Fruit fly (Drosophila melanogaster) whole organism, embryonic: ENCODE results near the gene CG14273.

Experiments used
- B-H1 ChIP-seq: fragments of 200-800 bp; sonication (Bioruptor generic); IDR thresholded peaks from 3 replicates; pipeline ENCODE4 v1.3.6; 2022; ENCODE audit warnings: missing biosample characterization, missing genetic modification characterization
- CG10543 ChIP-seq: fragments of 200-800 bp; sonication (Bioruptor generic); optimal IDR thresholded peaks from 3 replicates; lab custom pipeline; 2017; ENCODE audit warnings: missing biosample characterization, mild to moderate bottlenecking, missing genetic modification characterization, moderate library complexity
- CG11085 ChIP-seq: fragments of 200-800 bp; sonication (Bioruptor generic); IDR thresholded peaks from 2 replicates; pipeline ENCODE4 v1.3.6; 2022; ENCODE audit warnings: missing biosample characterization, missing genetic modification characterization
- CG11723 ChIP-seq: fragments of 200-800 bp; sonication (Bioruptor generic); optimal IDR thresholded peaks from 2 replicates; lab custom pipeline; 2017; ENCODE audit warnings: missing biosample characterization, mild to moderate bottlenecking, missing genetic modification characterization
- CG12236 ChIP-seq: fragments of 200-800 bp; sonication (Bioruptor generic); optimal IDR thresholded peaks from 2 replicates; lab custom pipeline; 2016; ENCODE audit warnings: missing biosample characterization, missing genetic modification characterization
- CG14441 ChIP-seq: fragments of 200-800 bp; sonication (Bioruptor generic); IDR thresholded peaks from 2 replicates; pipeline ENCODE4 v1.3.6; 2022; ENCODE audit warnings: missing biosample characterization, missing genetic modification characterization
- CG15073 ChIP-seq: fragments of 200-800 bp; sonication (Bioruptor generic); optimal IDR thresholded peaks from 2 replicates; lab custom pipeline; 2016; ENCODE audit warnings: missing biosample characterization, missing genetic modification characterization
- CG16815 ChIP-seq: fragments of 200-800 bp; sonication (Bioruptor generic); optimal IDR thresholded peaks from 3 replicates; lab custom pipeline; 2017; ENCODE audit warnings: missing biosample characterization, mild to moderate bottlenecking, missing genetic modification characterization
- CG17186 ChIP-seq: fragments of 200-800 bp; sonication (Bioruptor generic); optimal IDR thresholded peaks from 3 replicates; lab custom pipeline; 2017; ENCODE audit warnings: missing biosample characterization, missing genetic modification reagents, missing genetic modification characterization
- CG17359 ChIP-seq: fragments of 200-800 bp; sonication (Bioruptor generic); optimal IDR thresholded peaks from 3 replicates; lab custom pipeline; 2018; ENCODE audit warnings: missing biosample characterization, mild to moderate bottlenecking, missing genetic modification characterization, moderate library complexity
- CG2202 ChIP-seq: fragments of 200-800 bp; sonication (Bioruptor generic); optimal IDR thresholded peaks from 2 replicates; lab custom pipeline; 2018; ENCODE audit warnings: missing biosample characterization, mild to moderate bottlenecking, missing genetic modification characterization
- CG2875 ChIP-seq: fragments of 200-800 bp; sonication (Bioruptor generic); optimal IDR thresholded peaks from 2 replicates; lab custom pipeline; 2017; ENCODE audit warnings: missing biosample characterization, mild to moderate bottlenecking, missing genetic modification characterization, missing genetic modification reagents
- CG30020 ChIP-seq: fragments of 200-800 bp; optimal IDR thresholded peaks from 2 replicates; lab custom pipeline; 2019; ENCODE audit warnings: missing biosample characterization, mild to moderate bottlenecking, missing genetic modification characterization, moderate library complexity
- CG31388 ChIP-seq: fragments of 200-800 bp; sonication (Bioruptor generic); optimal IDR thresholded peaks from 2 replicates; lab custom pipeline; 2016; ENCODE audit warnings: missing biosample characterization, missing genetic modification characterization
- CG42726 ChIP-seq: fragments of 200-800 bp; sonication (Bioruptor generic); IDR thresholded peaks from 2 replicates; pipeline ENCODE4 v1.3.6; 2022; ENCODE audit warnings: missing biosample characterization, missing genetic modification characterization; ENCODE audit not compliant: partially characterized antibody
- CG4730 ChIP-seq: fragments of 200-800 bp; sonication (Bioruptor generic); IDR thresholded peaks from 2 replicates; pipeline ENCODE4 v1.3.6; 2022; ENCODE audit warnings: missing biosample characterization, missing genetic modification characterization
- CG6175 ChIP-seq: fragments of 200-800 bp; sonication (Bioruptor generic); IDR thresholded peaks from 3 replicates; pipeline ENCODE4 v1.3.6; 2022; ENCODE audit warnings: missing biosample characterization, missing genetic modification characterization
- CG6683 ChIP-seq: fragments of 200-800 bp; sonication (Bioruptor generic); optimal IDR thresholded peaks from 2 replicates; lab custom pipeline; 2017; ENCODE audit warnings: missing biosample characterization, mild to moderate bottlenecking, missing genetic modification characterization, missing genetic modification reagents
- CG6765 ChIP-seq: fragments of 200-800 bp; sonication (Bioruptor generic); optimal IDR thresholded peaks from 3 replicates; lab custom pipeline; 2017; ENCODE audit warnings: missing biosample characterization, mild to moderate bottlenecking, missing genetic modification characterization
- CG7357 ChIP-seq: fragments of 200-800 bp; sonication (Bioruptor generic); IDR thresholded peaks from 3 replicates; pipeline ENCODE4 v1.3.6; 2022; ENCODE audit warnings: missing biosample characterization, missing genetic modification characterization
- CG9609 ChIP-seq: fragments of 200-800 bp; sonication (Bioruptor generic); optimal IDR thresholded peaks from 3 replicates; lab custom pipeline; 2016; ENCODE audit warnings: missing biosample characterization, missing genetic modification characterization
- CG9932 ChIP-seq: fragments of 200-800 bp; sonication (Bioruptor generic); IDR thresholded peaks from 2 replicates; pipeline ENCODE4 v1.3.6; 2022; ENCODE audit warnings: missing biosample characterization, missing genetic modification characterization
- CTCF ChIP-seq: fragments of 200-800 bp; sonication (Bioruptor generic); optimal IDR thresholded peaks from 2 replicates; lab custom pipeline; 2017; ENCODE audit warnings: missing biosample characterization, mild to moderate bottlenecking, missing genetic modification characterization, moderate library complexity
- CkIIα-i1 ChIP-seq: fragments of 200-800 bp; sonication (Bioruptor generic); IDR thresholded peaks from 2 replicates; pipeline ENCODE4 v1.3.6; 2022; ENCODE audit warnings: missing biosample characterization, missing genetic modification characterization
- CrebB ChIP-seq: fragments of 200-800 bp; sonication (Bioruptor generic); optimal IDR thresholded peaks from 3 replicates; lab custom pipeline; 2018; ENCODE audit warnings: missing biosample characterization, mild to moderate bottlenecking, missing genetic modification characterization
- Fer2 ChIP-seq: fragments of 200-800 bp; sonication (Bioruptor generic); optimal IDR thresholded peaks from 2 replicates; lab custom pipeline; 2018; ENCODE audit warnings: missing biosample characterization, mild to moderate bottlenecking, missing genetic modification characterization, moderate library complexity
- GATAe ChIP-seq: fragments of 200-800 bp; sonication (Bioruptor generic); conservative IDR thresholded peaks from 2 replicates; pipeline ENCODE4 v1.3.6; 2022; ENCODE audit warnings: missing biosample characterization, missing genetic modification characterization
- Hmx ChIP-seq: fragments of 200-800 bp; sonication (Bioruptor generic); optimal IDR thresholded peaks from 2 replicates; lab custom pipeline; 2016; ENCODE audit warnings: missing biosample characterization, missing genetic modification characterization
- Hr39 ChIP-seq: fragments of >200 bp; optimal IDR thresholded peaks from 2 replicates; lab custom pipeline; 2017
- Jarid2 ChIP-seq: fragments of 200-800 bp; sonication (Bioruptor generic); optimal IDR thresholded peaks from 3 replicates; lab custom pipeline; 2017; ENCODE audit warnings: mild to moderate bottlenecking, missing biosample characterization, missing genetic modification reagents, missing genetic modification characterization
- Pdp1 ChIP-seq, 2 experiments: fragments of 200-800 bp; sonication (Bioruptor generic); optimal IDR thresholded peaks; 3 replicates each; lab custom pipeline; 2016; ENCODE audit warnings: missing biosample characterization in 2 of 2, missing genetic modification characterization in 2 of 2, mild to moderate bottlenecking in 1 of 2, moderate library complexity in 1 of 2
- Sin3A ChIP-seq: fragments of >200 bp; optimal IDR thresholded peaks from 2 replicates; lab custom pipeline; 2018
- Sox100B ChIP-seq: fragments of 200-800 bp; sonication (Bioruptor generic); optimal IDR thresholded peaks from 3 replicates; lab custom pipeline; 2018; ENCODE audit warnings: missing biosample characterization, mild to moderate bottlenecking, missing genetic modification characterization
- Xbp1 ChIP-seq: fragments of 200-800 bp; sonication (Bioruptor generic); optimal IDR thresholded peaks from 3 replicates; lab custom pipeline; 2016; ENCODE audit warnings: missing biosample characterization, mild to moderate bottlenecking, missing genetic modification characterization
- al ChIP-seq: fragments of 200-800 bp; sonication (Bioruptor generic); IDR thresholded peaks from 2 replicates; pipeline ENCODE4 v1.3.6; 2022; ENCODE audit warnings: missing biosample characterization, missing genetic modification characterization
- ara ChIP-seq: fragments of 200-800 bp; sonication (Bioruptor generic); IDR thresholded peaks from 2 replicates; pipeline ENCODE4 v1.3.6; 2022; ENCODE audit warnings: missing biosample characterization, missing genetic modification characterization
- bab2 ChIP-seq: fragments of 200-800 bp; sonication (Bioruptor generic); optimal IDR thresholded peaks from 2 replicates; lab custom pipeline; 2016; ENCODE audit warnings: missing biosample characterization, missing genetic modification characterization
- cas ChIP-seq: fragments of 200-800 bp; sonication (Bioruptor generic); IDR thresholded peaks from 2 replicates; pipeline ENCODE4 v1.3.6; 2022; ENCODE audit warnings: missing biosample characterization, missing genetic modification characterization
- da ChIP-seq: fragments of 200-800 bp; sonication (Bioruptor generic); optimal IDR thresholded peaks from 2 replicates; lab custom pipeline; 2016; ENCODE audit warnings: missing biosample characterization, missing genetic modification characterization
- disco-r ChIP-seq: fragments of 200-800 bp; sonication (Bioruptor generic); optimal IDR thresholded peaks from 2 replicates; lab custom pipeline; 2016; ENCODE audit warnings: missing biosample characterization, missing genetic modification characterization
- fu2 ChIP-seq: fragments of 200-800 bp; sonication (Bioruptor generic); optimal IDR thresholded peaks from 2 replicates; lab custom pipeline; 2016; ENCODE audit warnings: missing biosample characterization, missing genetic modification characterization
- inv ChIP-seq: fragments of 200-800 bp; sonication (Bioruptor generic); IDR thresholded peaks from 2 replicates; pipeline ENCODE4 v1.3.6; 2022; ENCODE audit warnings: missing biosample characterization, missing genetic modification characterization; ENCODE audit not compliant: partially characterized antibody
- jumu ChIP-seq: fragments of 200-800 bp; sonication (Bioruptor generic); optimal IDR thresholded peaks from 3 replicates; lab custom pipeline; 2016; ENCODE audit warnings: missing biosample characterization, missing genetic modification characterization
- knrl ChIP-seq: fragments of 200-800 bp; sonication (Bioruptor generic); IDR thresholded peaks from 3 replicates; pipeline ENCODE4 v1.3.6; 2022; ENCODE audit warnings: missing biosample characterization, missing genetic modification characterization; ENCODE audit not compliant: partially characterized antibody
- lbe ChIP-seq: fragments of 200-800 bp; sonication (Bioruptor generic); optimal IDR thresholded peaks from 2 replicates; lab custom pipeline; 2016; ENCODE audit warnings: missing biosample characterization, mild to moderate bottlenecking, missing genetic modification characterization
- nerfin-2 ChIP-seq: fragments of 200-800 bp; sonication (Bioruptor generic); IDR thresholded peaks from 2 replicates; pipeline ENCODE4 v1.3.6; 2022; ENCODE audit warnings: missing biosample characterization, missing genetic modification characterization; ENCODE audit not compliant: partially characterized antibody
- onecut ChIP-seq: fragments of 200-800 bp; sonication (Bioruptor generic); IDR thresholded peaks from 2 replicates; pipeline ENCODE4 v1.3.6; 2022; ENCODE audit warnings: missing biosample characterization, missing genetic modification characterization
- repo ChIP-seq: fragments of 200-800 bp; sonication (Bioruptor generic); optimal IDR thresholded peaks from 2 replicates; lab custom pipeline; 2016; ENCODE audit warnings: missing biosample characterization, missing genetic modification characterization
- sc ChIP-seq, 3 experiments: fragments of >200 bp in 2 of 3; fragments of 200-800 bp in 1 of 3; sonication (Bioruptor generic) in 1 of 3; optimal IDR thresholded peaks; 2 replicates in 2 of 3; 3 replicates in 1 of 3; lab custom pipeline; 2017; ENCODE audit warnings: mild to moderate bottlenecking in 1 of 3, missing biosample characterization in 1 of 3, missing genetic modification characterization in 1 of 3, missing genetic modification reagents in 1 of 3
- seq ChIP-seq: fragments of 200-800 bp; sonication (Bioruptor generic); IDR thresholded peaks from 2 replicates; pipeline ENCODE4 v1.3.6; 2022; ENCODE audit warnings: missing biosample characterization, missing genetic modification characterization
- zen2 ChIP-seq: fragments of 200-800 bp; sonication (Bioruptor generic); IDR thresholded peaks from 3 replicates; pipeline ENCODE4 v1.3.6; 2022; ENCODE audit warnings: missing biosample characterization, missing genetic modification characterization; ENCODE audit not compliant: partially characterized antibody

Gene CG14273

dm6 chr2L:8311091-8311490 is 31.4 kb upstream of the CG14273 start, which contains the start of the genes CG7810 and CG7806 (continued):
- no peak for TF ChIP-seq Hr39
- peak; percentile 81 for TF ChIP-seq CG10543 (GFP tag; lab: Kevin White, UChicago)
- TF ChIP-seq CG17186 = peak; percentile 69
- TF ChIP-seq CG7357 = peak; percentile 69; the same call in 2 of the 3 replicates
- TF ChIP-seq Fer2 = peak; percentile 72
- TF ChIP-seq Hmx (GFP tag; lab: Kevin White, UChicago) = no peak
- peak; percentile 82 for TF ChIP-seq CG6765 (GFP tag; lab: Kevin White, UChicago)
- peak; percentile 83 for TF ChIP-seq al (GFP tag; lab: Robert Waterston, UW)
- TF ChIP-seq CG6683 (GFP tag; lab: Kevin White, UChicago) = peak; percentile 63
- peak; percentile 87 for TF ChIP-seq CG2202 (tag; lab: Kevin White, UChicago)
- TF ChIP-seq Pdp1 (GFP tag; optimal IDR thresholded peaks at IDR 0.05; lab: Kevin White, UChicago) = peak; percentile 88 to 89
- TF ChIP-seq CG16815 (GFP tag; lab: Kevin White, UChicago) = peak; percentile 58
- peak; percentile 91 for TF ChIP-seq CG12236 (GFP tag; lab: Kevin White, UChicago)
- no peak for TF ChIP-seq Sin3A (lab: Kevin White, UChicago)
- TF ChIP-seq fu2 (GFP tag; lab: Kevin White, UChicago) = peak; percentile 88
- no peak for TF ChIP-seq zen2 (GFP tag; lab: Robert Waterston, UW)
- TF ChIP-seq onecut (GFP tag; lab: Robert Waterston, UW) = peak; percentile 81
- TF ChIP-seq jumu (GFP tag; lab: Kevin White, UChicago) = peak; percentile 85
- TF ChIP-seq B-H1 = peak; percentile 81
- peak; percentile 75 for TF ChIP-seq repo
- peak; percentile 89 for TF ChIP-seq CG9932 (GFP tag; lab: Robert Waterston, UW)
- peak; percentile 69 for TF ChIP-seq CG11085 (GFP tag; lab: Robert Waterston, UW)
- TF ChIP-seq da = peak; percentile 80
- TF ChIP-seq sc (optimal IDR thresholded peaks at IDR 0.05; lab: Kevin White, UChicago) = no peak
- peak; percentile 69 for TF ChIP-seq sc (GFP tag; optimal IDR thresholded peaks at IDR 0.05; lab: Kevin White, UChicago)
- TF ChIP-seq lbe (GFP tag; lab: Kevin White, UChicago) = peak; percentile 84
- no peak for TF ChIP-seq CG6175 (GFP tag; lab: Robert Waterston, UW)
- TF ChIP-seq disco-r (GFP tag; lab: Kevin White, UChicago) = peak; percentile 82
- TF ChIP-seq CG11723 (GFP tag; lab: Kevin White, UChicago) = no peak
- TF ChIP-seq cas (GFP tag; lab: Robert Waterston, UW) = peak; percentile 69; the same call in 1 of the 2 replicates
- TF ChIP-seq nerfin-2 (GFP tag; lab: Robert Waterston, UW) = no peak
- TF ChIP-seq GATAe = peak; percentile 43; the same call in 1 of the 2 replicates
- TF ChIP-seq CG14441 (GFP tag; lab: Robert Waterston, UW) = peak; percentile 91
- TF ChIP-seq Xbp1 (GFP tag; lab: Kevin White, UChicago) = peak; percentile 90
- 0 out of 2 replicates have a peak, but pooled peaks have one; percentile 27 for TF ChIP-seq inv (GFP tag; lab: Robert Waterston, UW)
- peak; percentile 88 for TF ChIP-seq CG9609 (GFP tag; lab: Kevin White, UChicago)
- TF ChIP-seq CrebB (tag; lab: Kevin White, UChicago) = peak; percentile 86
- TF ChIP-seq CG42726 (GFP tag; lab: Robert Waterston, UW) = no peak
- TF ChIP-seq ara = peak; percentile 89
- peak; percentile 92 for TF ChIP-seq CG17359 (tag; lab: Kevin White, UChicago)
- TF ChIP-seq CG15073 = no peak
- TF ChIP-seq CG30020 (tag; lab: Kevin White, UChicago) = peak; percentile 74
- TF ChIP-seq CTCF (GFP tag; lab: Kevin White, UChicago) = peak; percentile 49
- peak; percentile 91 for TF ChIP-seq bab2 (GFP tag; lab: Kevin White, UChicago)
- TF ChIP-seq knrl = peak; percentile 45; the same call in 2 of the 3 replicates
- TF ChIP-seq CG2875 (GFP tag; lab: Kevin White, UChicago) = peak; percentile 86
- TF ChIP-seq CG31388 (GFP tag; lab: Kevin White, UChicago) = peak; percentile 56
- 0 out of 2 replicates have a peak, but pooled peaks have one; percentile 10 for TF ChIP-seq CkIIα-i1 (GFP tag; lab: Robert Waterston, UW)
- TF ChIP-seq Jarid2 (GFP tag; lab: Kevin White, UChicago) = peak; percentile 28
- peak; percentile 74 for TF ChIP-seq CG4730 (GFP tag; lab: Robert Waterston, UW)
- TF ChIP-seq Sox100B (GFP tag; lab: Kevin White, UChicago) = peak; percentile 86
- peak; percentile 91 for TF ChIP-seq seq (GFP tag; lab: Robert Waterston, UW)
